Worm (Caenorhabditis elegans) whole organism, L2 larva: Measurements from ENCODE around the gene utx-1.

ENCODE experiments used
- egl-27 ChIP-seq: sonication (generic microtip); optimal IDR thresholded peaks from 3 replicates; lab custom pipeline; 2017; ENCODE audit warnings: missing biosample characterization, missing genetic modification reagents, missing genetic modification characterization
- elt-3 ChIP-seq: sonication (generic microtip); optimal IDR thresholded peaks from 2 replicates; lab custom pipeline; 2017; ENCODE audit warnings: missing biosample characterization, missing genetic modification characterization
- lin-39 ChIP-seq: fragments of 150-350 bp; optimal IDR thresholded peaks from 2 replicates; lab custom pipeline; 2014; ENCODE audit warnings: missing biosample characterization, missing genetic modification reagents, missing genetic modification characterization
- nhr-11 ChIP-seq: fragments of 150-350 bp; optimal IDR thresholded peaks from 2 replicates; lab custom pipeline; 2014; ENCODE audit warnings: missing biosample characterization, missing genetic modification characterization
- skn-1 ChIP-seq: sonication (generic microtip); optimal IDR thresholded peaks from 2 replicates; lab custom pipeline; 2017; ENCODE audit warnings: missing biosample characterization, missing genetic modification characterization
- snpc-4 ChIP-seq: fragments of 150-350 bp; optimal IDR thresholded peaks from 2 replicates; lab custom pipeline; 2014; ENCODE audit warnings: missing biosample characterization, missing genetic modification characterization

DNA sequence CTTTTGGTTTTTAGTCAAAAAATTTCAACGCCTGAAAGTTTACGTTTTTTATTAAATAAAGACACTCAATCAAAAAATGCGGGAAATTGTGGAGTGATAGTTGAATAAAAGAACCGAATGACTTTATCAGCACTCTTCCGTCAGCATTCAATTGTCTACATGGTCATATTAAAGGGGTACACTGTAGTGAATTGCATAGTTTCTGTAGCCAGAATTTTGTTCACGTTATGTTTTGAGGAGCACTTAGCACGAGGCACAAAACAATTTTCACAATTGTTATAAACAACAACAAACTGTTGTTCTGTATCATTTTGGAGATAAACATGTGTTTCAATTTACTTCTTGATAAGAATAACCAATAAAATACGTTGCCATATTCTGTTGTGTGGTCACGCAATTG lies 7.9 kb upstream of the utx-1 start, which contains the start of gene D2021.4:
- TF ChIP-seq elt-3 (tag; lab: Kevin White, UChicago), result no peak
- no peak for TF ChIP-seq nhr-11 (tag; lab: Kevin White, UChicago)
- no peak for TF ChIP-seq snpc-4
- TF ChIP-seq egl-27 (tag; lab: Kevin White, UChicago), result no peak
- no peak for TF ChIP-seq skn-1 (tag; lab: Kevin White, UChicago)
- no peak for TF ChIP-seq lin-39 (tag; lab: Kevin White, UChicago)
